Fruit fly (Drosophila melanogaster) whole organism, pupa: ENCODE data around the gene NimB2.

Experiments used
- CG12605 ChIP-seq: fragments of 200-800 bp; sonication (Bioruptor generic); IDR thresholded peaks from 2 replicates; pipeline ENCODE4 v1.3.6; 2022; ENCODE audit warnings: missing biosample characterization, missing genetic modification characterization
- CG13204 ChIP-seq: fragments of 200-800 bp; sonication (Bioruptor generic); optimal IDR thresholded peaks from 2 replicates; lab custom pipeline; 2018; ENCODE audit warnings: missing biosample characterization, mild to moderate bottlenecking, missing genetic modification characterization, moderate library complexity
- CG14655 ChIP-seq: fragments of 200-800 bp; sonication (Bioruptor generic); optimal IDR thresholded peaks from 3 replicates; lab custom pipeline; 2017; ENCODE audit warnings: mild to moderate bottlenecking, missing biosample characterization, missing genetic modification reagents, missing genetic modification characterization
- CG15710 ChIP-seq: fragments of 200-800 bp; sonication (Bioruptor generic); optimal IDR thresholded peaks from 2 replicates; lab custom pipeline; 2018; ENCODE audit warnings: missing biosample characterization, mild to moderate bottlenecking, missing genetic modification characterization, moderate library complexity
- CG17806 ChIP-seq: fragments of 200-800 bp; sonication (Bioruptor generic); optimal IDR thresholded peaks from 2 replicates; lab custom pipeline; 2018; ENCODE audit warnings: missing biosample characterization, mild to moderate bottlenecking, missing genetic modification characterization, moderate library complexity
- CG32121 ChIP-seq: fragments of 200-800 bp; sonication (Bioruptor generic); IDR thresholded peaks from 2 replicates; pipeline ENCODE4 v1.3.6; 2022; ENCODE audit warnings: missing biosample characterization, missing genetic modification characterization
- CG4496 ChIP-seq: fragments of 200-800 bp; sonication (Bioruptor generic); IDR thresholded peaks from 3 replicates; pipeline ENCODE4 v1.3.6; 2022; ENCODE audit warnings: missing biosample characterization, missing genetic modification characterization
- CG8159 ChIP-seq: fragments of 200-800 bp; sonication (Bioruptor generic); optimal IDR thresholded peaks from 3 replicates; lab custom pipeline; 2018; ENCODE audit warnings: missing biosample characterization, mild to moderate bottlenecking, missing genetic modification characterization, moderate library complexity
- CG8301 ChIP-seq: fragments of 200-800 bp; sonication (Bioruptor generic); optimal IDR thresholded peaks from 2 replicates; lab custom pipeline; 2018; ENCODE audit warnings: missing biosample characterization, mild to moderate bottlenecking, missing genetic modification characterization
- CG9948 ChIP-seq: fragments of 200-800 bp; sonication (Bioruptor generic); optimal IDR thresholded peaks from 2 replicates; lab custom pipeline; 2018; ENCODE audit warnings: missing biosample characterization, mild to moderate bottlenecking, missing genetic modification characterization, moderate library complexity
- D1 ChIP-seq: fragments of 200-800 bp; sonication (Bioruptor generic); optimal IDR thresholded peaks from 2 replicates; lab custom pipeline; 2018; ENCODE audit warnings: missing biosample characterization, mild to moderate bottlenecking, missing genetic modification characterization, moderate library complexity
- Ets98B ChIP-seq: fragments of 200-800 bp; sonication (Bioruptor generic); IDR thresholded peaks from 2 replicates; pipeline ENCODE4 v1.3.6; 2022; ENCODE audit warnings: missing biosample characterization, missing genetic modification characterization
- Pif1A ChIP-seq: fragments of 200-800 bp; sonication (Bioruptor generic); optimal IDR thresholded peaks from 3 replicates; lab custom pipeline; 2016; ENCODE audit warnings: missing biosample characterization, missing genetic modification characterization
- Pif1B ChIP-seq: fragments of 200-800 bp; sonication (Bioruptor generic); optimal IDR thresholded peaks from 3 replicates; lab custom pipeline; 2016; ENCODE audit warnings: missing biosample characterization, missing genetic modification characterization
- Snoo ChIP-seq: fragments of 200-800 bp; sonication (Bioruptor generic); optimal IDR thresholded peaks from 3 replicates; lab custom pipeline; 2017; ENCODE audit warnings: missing biosample characterization, mild to moderate bottlenecking, missing genetic modification characterization, inconsistent platforms
- fd96Ca ChIP-seq: fragments of 200-800 bp; sonication (Bioruptor generic); IDR thresholded peaks from 3 replicates; pipeline ENCODE4 v1.3.6; 2022; ENCODE audit warnings: missing biosample characterization, missing genetic modification characterization
- gl ChIP-seq: fragments of 200-800 bp; sonication (Bioruptor generic); optimal IDR thresholded peaks from 2 replicates; lab custom pipeline; 2018; ENCODE audit warnings: missing biosample characterization, mild to moderate bottlenecking, missing genetic modification characterization
- rn ChIP-seq: fragments of 200-800 bp; sonication (Bioruptor generic); IDR thresholded peaks from 2 replicates; pipeline ENCODE4 v1.3.6; 2022; ENCODE audit warnings: missing biosample characterization, missing genetic modification characterization

The NimB2 gene

DNA sequence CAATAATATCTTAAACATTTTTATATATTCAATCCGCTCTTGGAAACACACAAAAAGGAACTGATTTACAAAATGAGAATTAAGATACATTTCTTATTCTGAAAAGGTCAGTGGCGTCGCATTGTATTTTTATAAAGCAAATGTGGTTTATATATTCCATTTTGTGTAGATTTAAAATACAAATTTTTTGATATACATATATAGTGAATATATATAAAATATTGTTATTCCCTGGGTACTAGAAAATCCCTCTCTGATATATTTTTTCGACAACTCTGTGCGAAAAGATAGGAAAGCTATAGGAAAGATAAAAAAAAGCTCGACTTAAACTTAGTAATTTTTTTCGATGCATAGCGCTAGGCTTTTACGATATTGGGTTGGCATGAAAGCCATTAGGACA is 35.5 kb downstream of the NimB2 start, which contains the start of gene CG42711:
TSS of gene CG42711 (minus strand) at position 45 of the 400 bp plus-strand sequence.
- no peak for TF ChIP-seq fd96Ca
- peak; percentile 71 for TF ChIP-seq CG32121 (GFP tag; lab: Robert Waterston, UW)
- no peak for TF ChIP-seq Pif1B
- peak; percentile 75; the same call in 1 of the 2 replicates for TF ChIP-seq Ets98B (GFP tag; lab: Robert Waterston, UW)
- peak; percentile 52 for TF ChIP-seq CG8159 (tag; lab: Kevin White, UChicago)
- peak; percentile 45; the same call in 1 of the 2 replicates for TF ChIP-seq CG12605 (GFP tag; lab: Robert Waterston, UW)
- TF ChIP-seq CG4496 = peak; percentile 63; the same call in 2 of the 3 replicates

DNA sequence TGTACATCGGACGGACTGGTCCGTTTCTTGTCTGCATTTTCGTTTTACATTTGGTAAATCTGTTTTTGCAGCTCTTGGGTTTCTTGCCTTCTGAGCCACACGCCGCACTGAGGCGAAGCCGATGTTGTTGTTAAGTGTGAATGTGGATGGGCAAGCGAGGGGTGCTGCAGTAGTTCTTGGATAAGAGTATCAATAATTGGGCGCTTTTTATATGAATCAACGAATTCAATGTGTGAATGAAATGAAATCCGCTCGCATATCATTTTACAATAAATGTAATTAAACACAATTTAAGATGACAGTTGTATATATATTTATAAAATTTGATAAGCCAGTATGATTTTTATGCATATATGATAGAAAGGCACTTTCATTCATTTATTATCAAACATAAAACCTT is 38.4 kb downstream of the NimB2 start:
- TF ChIP-seq rn (GFP tag; lab: Robert Waterston, UW) (peak; percentile 34; the same call in 1 of the 2 replicates), CG32121 (GFP tag; lab: Robert Waterston, UW) (0 out of 2 replicates have a peak, but pooled peaks have one; percentile 16), CG4496 (peak; percentile 15; the same call in 1 of the 3 replicates), Pif1B (no peak), CG14655 (GFP tag; lab: Kevin White, UChicago) (peak; percentile 30)

DNA sequence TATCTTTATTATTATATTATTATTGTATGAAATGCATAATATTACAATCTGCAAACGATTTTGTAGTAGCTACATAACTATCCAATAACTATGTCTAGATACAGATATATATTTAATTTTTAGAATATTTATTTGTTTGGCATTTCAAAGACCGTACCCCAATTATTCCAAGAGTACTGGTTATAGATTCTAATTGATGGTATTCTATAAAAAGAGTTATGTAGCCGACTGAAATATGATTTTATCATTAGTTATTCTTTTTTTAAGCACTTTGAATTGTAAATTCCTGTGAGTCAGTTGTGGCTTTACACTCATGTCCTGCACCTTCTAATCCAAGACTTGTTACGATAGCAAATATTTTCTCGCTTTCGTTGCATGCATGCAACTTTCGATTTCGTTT is 41.1 kb downstream of the NimB2 start:
- TF ChIP-seq CG4496 (peak; percentile 21; the same call in 1 of the 3 replicates), Pif1A (no peak), CG15710 (tag; lab: Kevin White, UChicago) (no peak), D1 (no peak), CG13204 (GFP tag; lab: Kevin White, UChicago) (no peak), rn (GFP tag; lab: Robert Waterston, UW) (no peak), gl (no peak), CG8301 (peak; percentile 1), CG17806 (tag; lab: Kevin White, UChicago) (no peak), Pif1B (no peak), Ets98B (GFP tag; lab: Robert Waterston, UW) (no peak; the same call in 1 of the 2 replicates), Snoo (tag; lab: Kevin White, UChicago) (no peak), CG8159 (tag; lab: Kevin White, UChicago) (no peak), CG14655 (GFP tag; lab: Kevin White, UChicago) (peak; percentile 49), CG12605 (GFP tag; lab: Robert Waterston, UW) (no peak)
- TF ChIP-seq, all 21 proteins: peak for 3

DNA sequence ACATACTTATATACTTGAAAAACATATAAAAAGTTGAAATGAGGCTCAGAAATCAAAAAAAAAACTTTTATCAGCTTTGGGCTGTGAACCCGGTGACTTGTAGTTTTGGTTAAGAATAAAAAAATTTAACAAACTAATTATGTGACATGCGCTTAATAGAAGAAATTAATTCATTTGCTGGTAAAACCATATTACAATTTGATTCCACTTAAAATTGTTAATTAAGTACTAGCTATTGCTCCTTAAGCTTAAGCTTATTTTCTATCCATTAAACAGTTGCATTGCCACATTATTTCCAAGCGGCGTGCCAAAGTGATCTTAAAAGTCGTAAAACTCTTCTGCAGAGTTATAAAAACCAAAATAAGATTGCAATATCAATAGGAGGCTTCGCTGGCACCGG is 42.8 kb downstream of the NimB2 start:
- no peak for TF ChIP-seq CG9948
- peak; percentile 20 for TF ChIP-seq CG14655 (GFP tag; lab: Kevin White, UChicago)

DNA sequence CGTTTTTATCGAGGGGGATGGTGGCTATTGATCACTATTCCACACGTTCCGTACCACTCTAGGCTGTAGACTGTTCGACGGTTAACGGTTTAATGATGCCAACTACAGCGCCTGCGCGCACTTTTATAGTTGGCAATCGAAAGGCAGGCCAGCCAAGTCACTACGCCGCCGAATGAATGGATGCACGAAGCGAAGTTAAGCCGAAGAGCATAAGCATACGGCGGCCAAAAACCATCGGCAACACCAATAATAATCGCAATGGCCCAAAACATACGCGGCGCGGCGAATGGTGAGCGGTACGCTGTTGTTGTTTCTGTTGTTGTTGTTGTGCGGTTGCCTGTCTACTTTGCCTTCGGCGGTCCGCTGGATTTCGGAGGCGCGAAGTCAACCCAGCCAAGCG is 43.4 kb downstream of the NimB2 start, which contains the start of gene Vajk1:
TSS of gene Vajk1 (minus strand) at position 101 of the 400 bp plus-strand sequence.
- TF ChIP-seq rn (GFP tag; lab: Robert Waterston, UW) (no peak), CG12605 (GFP tag; lab: Robert Waterston, UW) (no peak), CG13204 (GFP tag; lab: Kevin White, UChicago) (peak; percentile 67), gl (no peak), Pif1B (no peak)
